Worm (Caenorhabditis elegans): ENCODE data around the gene C06B3.6.

ce11 chrV:13926398-13926797 lies 17.6 kb upstream of the C06B3.6 start, which contains the start of gene srxa-12:
- no peak for TF ChIP-seq nhr-11 (tag; optimal IDR thresholded peaks at IDR 0.05)
- no peak for TF ChIP-seq nfya-1 (tag; optimal IDR thresholded peaks at IDR 0.05; ENCODE audit: insufficient read depth)
- no peak for TF ChIP-seq nhr-12 (tag; optimal IDR thresholded peaks at IDR 0.05)
- TF ChIP-seq nhr-28 (tag; optimal IDR thresholded peaks at IDR 0.05), result no peak
- no peak for TF ChIP-seq ceh-9 (tag; optimal IDR thresholded peaks at IDR 0.05)
- TF ChIP-seq unc-62 (GFP tag; optimal IDR thresholded peaks at IDR 0.05), result no peak
- TF ChIP-seq snpc-4 (tag; optimal IDR thresholded peaks at IDR 0.05), result no peak
